Fruit fly (Drosophila melanogaster): ENCODE data around the gene CG18530.

DNA sequence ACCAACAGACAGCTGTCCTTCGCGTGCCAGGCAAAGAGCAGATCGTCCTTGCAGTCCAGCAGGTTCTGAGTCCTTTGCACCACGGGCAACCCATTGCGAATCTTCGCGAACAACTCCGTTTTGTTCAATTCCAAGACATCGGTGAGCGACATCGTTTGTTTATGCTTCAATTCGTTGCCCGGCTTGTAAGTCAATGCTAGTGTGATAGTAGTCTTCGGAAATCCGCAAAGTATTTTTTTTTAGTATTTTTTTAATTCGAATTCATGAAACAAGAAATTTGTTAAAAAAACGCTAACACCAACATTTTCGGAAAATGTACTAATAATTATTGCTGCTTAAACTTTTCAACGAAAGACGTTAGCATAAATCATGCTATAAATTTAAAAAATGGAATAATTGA, 45.7 kb downstream of the CG18530 start, which contains the start of gene mbo:
- TF ChIP-seq bbx (GFP tag; IDR thresholded peaks at IDR 0.05; ENCODE audit: partially characterized antibody) (no peak), CG17385 (GFP tag; optimal IDR thresholded peaks at IDR 0.05) (no peak), CG12391 (tag; optimal IDR thresholded peaks at IDR 0.05) (no peak), ttk (GFP tag; IDR thresholded peaks at IDR 0.05) (no peak), run (tag; optimal IDR thresholded peaks at IDR 0.05) (no peak), CG1792 (GFP tag; optimal IDR thresholded peaks at IDR 0.05) (no peak)

Data from whole organism, embryonic.